Worm (Caenorhabditis elegans): ENCODE measurements around the gene mam-5.

DNA sequence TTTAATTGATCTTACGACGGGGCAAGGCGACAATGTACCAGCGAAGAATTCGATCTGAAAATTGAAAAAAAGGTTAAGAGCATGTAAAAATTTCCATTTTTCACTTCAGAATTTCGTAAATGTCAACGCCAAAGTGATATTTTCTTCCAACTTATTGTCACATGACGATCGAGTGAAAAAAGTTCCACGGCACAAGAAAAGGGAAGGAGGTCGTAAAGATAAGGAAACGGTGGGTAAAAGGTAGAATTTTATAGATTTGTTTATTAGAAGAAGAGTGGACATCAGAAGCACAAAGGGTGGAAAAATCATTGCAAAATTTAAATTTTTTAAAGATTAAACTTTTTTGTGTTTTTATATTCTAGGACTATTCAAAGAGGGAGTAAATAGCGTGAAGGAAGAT is 24.5 kb upstream of the mam-5 start:
- TF ChIP-seq dao-5 (tag; optimal IDR thresholded peaks at IDR 0.05) (no peak), him-1 (tag; optimal IDR thresholded peaks at IDR 0.05) (no peak), W03F9.2 (tag; optimal IDR thresholded peaks at IDR 0.05) (no peak)

Data from whole organism, L4/young adult.